Worm (Caenorhabditis elegans): ENCODE results near the gene fubl-2.

The fubl-2 gene

ce11 chrIII:7056241-7056640 lies 31.3 kb downstream of the fubl-2 start, which contains the start of gene R01H2.2:
TSS of gene R01H2.2 (plus strand) at chrIII:7056541.
- TF ChIP-seq egl-13 (tag; optimal IDR thresholded peaks at IDR 0.05) (no peak), sptf-1 (tag; optimal IDR thresholded peaks at IDR 0.05) (no peak), snpc-4 (tag; optimal IDR thresholded peaks at IDR 0.05) (no peak), lin-14 (GFP tag; optimal IDR thresholded peaks at IDR 0.05) (no peak), ets-5 (GFP tag; IDR thresholded peaks at IDR 0.05) (no peak)

- no peak for TF ChIP-seq ets-5 (GFP tag; IDR thresholded peaks at IDR 0.05)
- no peak for TF ChIP-seq nhr-237 (tag; optimal IDR thresholded peaks at IDR 0.05)
- TF ChIP-seq nhr-76 (tag; optimal IDR thresholded peaks at IDR 0.05), result no peak
- no peak for TF ChIP-seq sup-37 (GFP tag; optimal IDR thresholded peaks at IDR 0.05)
- no peak for TF ChIP-seq lir-3 (tag; optimal IDR thresholded peaks at IDR 0.05; ENCODE audit: poor library complexity)
- TF ChIP-seq sox-4 (tag; optimal IDR thresholded peaks at IDR 0.05), result no peak
- no peak for TF ChIP-seq tlp-1 (tag; optimal IDR thresholded peaks at IDR 0.05)
Measured at ce11 chrIII:7045643-7046042, 41.9 kb downstream of the fubl-2 start, which contains the start of gene R01H2.7. TSS of gene R01H2.7 (minus strand) at chrIII:7045743.
